Worm (Caenorhabditis elegans): ENCODE measurements around the gene C35A5.10.

DNA sequence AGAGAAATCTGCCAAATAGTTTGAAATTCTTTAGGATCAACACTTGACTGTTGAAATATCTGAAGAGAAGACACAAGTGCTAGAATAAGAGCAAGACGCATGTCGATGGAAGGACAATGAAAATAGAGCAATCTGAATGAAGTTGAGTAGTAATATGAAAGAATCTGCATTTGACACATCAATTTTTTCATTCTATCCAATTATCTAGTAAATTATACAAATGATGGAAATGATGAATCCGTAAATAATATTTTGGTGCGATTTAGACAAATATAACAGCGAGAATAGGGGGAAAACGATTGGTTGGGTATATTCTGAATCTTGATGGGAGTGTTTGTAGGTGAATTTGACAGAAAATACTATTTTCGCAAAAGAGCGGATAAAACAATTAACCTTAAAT lies 28.7 kb downstream of the C35A5.10 start, which contains the start of gene txt-10:
- TF ChIP-seq F13C5.2 (tag; optimal IDR thresholded peaks at IDR 0.05) (no peak), scrt-1 (GFP tag; IDR thresholded peaks at IDR 0.05) (no peak), hnd-1 (tag; optimal IDR thresholded peaks at IDR 0.05) (no peak), flt-1 (GFP tag; IDR thresholded peaks at IDR 0.05) (no peak), hmbx-1 (tag; optimal IDR thresholded peaks at IDR 0.05) (no peak), ama-1 (optimal IDR thresholded peaks at IDR 0.05) (no peak), ceh-36 (tag; optimal IDR thresholded peaks at IDR 0.05) (no peak), hmg-4 (GFP tag; optimal IDR thresholded peaks at IDR 0.05) (no peak)
